Fruit fly (Drosophila melanogaster) whole organism, embryonic: ENCODE results near the gene MCTS1.
A peak's percentile ranks its signal among the peaks of the same experiment; 100 is the strongest.

Source experiments
- Adf1 ChIP-seq: fragments of 200-800 bp; sonication (Bioruptor generic); IDR thresholded peaks from 2 replicates; pipeline ENCODE4 v1.3.6; 2022; ENCODE audit warnings: missing biosample characterization, missing genetic modification characterization
- CG10543 ChIP-seq: fragments of 200-800 bp; sonication (Bioruptor generic); optimal IDR thresholded peaks from 3 replicates; lab custom pipeline; 2017; ENCODE audit warnings: missing biosample characterization, mild to moderate bottlenecking, missing genetic modification characterization, moderate library complexity
- CG12236 ChIP-seq: fragments of 200-800 bp; sonication (Bioruptor generic); optimal IDR thresholded peaks from 2 replicates; lab custom pipeline; 2016; ENCODE audit warnings: missing biosample characterization, missing genetic modification characterization
- CG12744 ChIP-seq: fragments of 200-800 bp; sonication (Bioruptor generic); optimal IDR thresholded peaks from 2 replicates; lab custom pipeline; 2016; ENCODE audit warnings: missing biosample characterization, missing genetic modification characterization
- CG12942 ChIP-seq: fragments of 200-800 bp; sonication (Bioruptor generic); optimal IDR thresholded peaks from 3 replicates; lab custom pipeline; 2016; ENCODE audit warnings: missing biosample characterization, missing genetic modification characterization
- CG13123 ChIP-seq: fragments of 200-800 bp; sonication (Bioruptor generic); optimal IDR thresholded peaks from 2 replicates; lab custom pipeline; 2016; ENCODE audit warnings: missing biosample characterization, missing genetic modification characterization
- CG13624 ChIP-seq: fragments of 200-800 bp; sonication (Bioruptor generic); optimal IDR thresholded peaks from 2 replicates; lab custom pipeline; 2016; ENCODE audit warnings: missing biosample characterization, missing genetic modification characterization
- CG15696 ChIP-seq: fragments of 200-800 bp; sonication (Bioruptor generic); optimal IDR thresholded peaks from 2 replicates; lab custom pipeline; 2019; ENCODE audit warnings: missing biosample characterization, mild to moderate bottlenecking, missing genetic modification characterization, moderate library complexity
- CG16813 ChIP-seq: fragments of 200-800 bp; sonication (Bioruptor generic); IDR thresholded peaks from 3 replicates; pipeline ENCODE4 v1.3.6; 2022; ENCODE audit warnings: missing biosample characterization, missing genetic modification characterization; ENCODE audit not compliant: partially characterized antibody
- CG17186 ChIP-seq: fragments of 200-800 bp; sonication (Bioruptor generic); optimal IDR thresholded peaks from 3 replicates; lab custom pipeline; 2017; ENCODE audit warnings: missing biosample characterization, missing genetic modification reagents, missing genetic modification characterization
- CG17568 ChIP-seq: fragments of 200-800 bp; sonication (Bioruptor generic); optimal IDR thresholded peaks from 2 replicates; lab custom pipeline; 2018; ENCODE audit warnings: missing biosample characterization, mild to moderate bottlenecking, missing genetic modification characterization, moderate library complexity
- CG18476 ChIP-seq: fragments of 200-800 bp; sonication (Bioruptor generic); optimal IDR thresholded peaks from 2 replicates; lab custom pipeline; 2016; ENCODE audit warnings: missing biosample characterization, mild to moderate bottlenecking, missing genetic modification characterization
- CG18619 ChIP-seq: fragments of 200-800 bp; sonication (Bioruptor generic); optimal IDR thresholded peaks from 3 replicates; lab custom pipeline; 2017; ENCODE audit warnings: missing biosample characterization, mild to moderate bottlenecking, missing genetic modification characterization
- CG2875 ChIP-seq: fragments of 200-800 bp; sonication (Bioruptor generic); optimal IDR thresholded peaks from 2 replicates; lab custom pipeline; 2017; ENCODE audit warnings: missing biosample characterization, mild to moderate bottlenecking, missing genetic modification characterization, missing genetic modification reagents
- CG33557 ChIP-seq: fragments of 200-800 bp; sonication (Bioruptor generic); optimal IDR thresholded peaks from 2 replicates; lab custom pipeline; 2019; ENCODE audit warnings: missing biosample characterization, mild to moderate bottlenecking, missing genetic modification characterization, moderate library complexity
- CG6683 ChIP-seq: fragments of 200-800 bp; sonication (Bioruptor generic); optimal IDR thresholded peaks from 2 replicates; lab custom pipeline; 2017; ENCODE audit warnings: missing biosample characterization, mild to moderate bottlenecking, missing genetic modification characterization, missing genetic modification reagents
- CG7357 ChIP-seq: fragments of 200-800 bp; sonication (Bioruptor generic); IDR thresholded peaks from 3 replicates; pipeline ENCODE4 v1.3.6; 2022; ENCODE audit warnings: missing biosample characterization, missing genetic modification characterization
- CG7372 ChIP-seq: fragments of 200-800 bp; sonication (Bioruptor generic); IDR thresholded peaks from 2 replicates; pipeline ENCODE4 v1.3.6; 2022; ENCODE audit warnings: missing biosample characterization, missing genetic modification characterization
- CG7839 ChIP-seq: fragments of 200-800 bp; sonication (Bioruptor generic); optimal IDR thresholded peaks from 3 replicates; lab custom pipeline; 2018; ENCODE audit warnings: missing biosample characterization, mild to moderate bottlenecking, missing genetic modification characterization, moderate library complexity
- CG8359 ChIP-seq: fragments of 200-800 bp; sonication (Bioruptor generic); optimal IDR thresholded peaks from 2 replicates; lab custom pipeline; 2017; ENCODE audit warnings: missing biosample characterization, mild to moderate bottlenecking, missing genetic modification characterization, borderline replicate concordance
- D19A ChIP-seq: fragments of 200-800 bp; optimal IDR thresholded peaks from 3 replicates; lab custom pipeline; 2019; ENCODE audit warnings: missing biosample characterization, mild to moderate bottlenecking, missing genetic modification characterization, moderate library complexity
- Gsc ChIP-seq: fragments of 200-800 bp; sonication (Bioruptor generic); IDR thresholded peaks from 2 replicates; pipeline ENCODE4 v1.3.6; 2022; ENCODE audit warnings: missing biosample characterization, missing genetic modification characterization
- Hr78 ChIP-seq, 2 experiments: fragments of 200-800 bp in 1 of 2; fragments of >200 bp in 1 of 2; sonication (Bioruptor generic) in 1 of 2; optimal IDR thresholded peaks; 2 replicates each; lab custom pipeline; 2017 to 2019; ENCODE audit warnings: missing biosample characterization in 2 of 2, missing genetic modification characterization in 2 of 2, mild to moderate bottlenecking in 1 of 2, moderate library complexity in 1 of 2
- Mad ChIP-seq: fragments of 200-800 bp; sonication (Bioruptor generic); optimal IDR thresholded peaks from 2 replicates; lab custom pipeline; 2016; ENCODE audit warnings: missing biosample characterization, missing genetic modification characterization
- Nf-YA ChIP-seq: fragments of 200-800 bp; sonication (Bioruptor generic); IDR thresholded peaks from 2 replicates; pipeline ENCODE4 v1.3.6; 2022; ENCODE audit warnings: missing biosample characterization, missing genetic modification characterization
- Poxn ChIP-seq: fragments of 200-800 bp; sonication (Bioruptor generic); IDR thresholded peaks from 2 replicates; pipeline ENCODE4 v1.3.6; 2022; ENCODE audit warnings: missing biosample characterization, missing genetic modification characterization
- Scr ChIP-seq: fragments of 200-800 bp; sonication (Bioruptor generic); IDR thresholded peaks from 2 replicates; pipeline ENCODE4 v1.3.6; 2022; ENCODE audit warnings: missing biosample characterization, missing genetic modification characterization; ENCODE audit not compliant: partially characterized antibody
- Sox100B ChIP-seq: fragments of 200-800 bp; sonication (Bioruptor generic); optimal IDR thresholded peaks from 3 replicates; lab custom pipeline; 2018; ENCODE audit warnings: missing biosample characterization, mild to moderate bottlenecking, missing genetic modification characterization
- Ssrp ChIP-seq: fragments of 200-800 bp; sonication (Bioruptor generic); optimal IDR thresholded peaks from 2 replicates; lab custom pipeline; 2018; ENCODE audit warnings: missing biosample characterization, mild to moderate bottlenecking, missing genetic modification characterization, moderate library complexity
- chinmo ChIP-seq: fragments of 200-800 bp; sonication (Bioruptor generic); IDR thresholded peaks from 4 replicates; pipeline ENCODE4 v1.3.6; 2022; ENCODE audit warnings: missing biosample characterization, missing genetic modification characterization; ENCODE audit not compliant: partially characterized antibody
- corto ChIP-seq: fragments of 200-800 bp; sonication (Bioruptor generic); optimal IDR thresholded peaks from 2 replicates; lab custom pipeline; 2016; ENCODE audit warnings: missing biosample characterization, mild to moderate bottlenecking, missing genetic modification characterization, moderate library complexity
- en ChIP-seq: fragments of 200-800 bp; sonication (Bioruptor generic); optimal IDR thresholded peaks from 2 replicates; lab custom pipeline; 2016; ENCODE audit warnings: missing biosample characterization, missing genetic modification characterization
- hkb ChIP-seq, 2 experiments: fragments of 200-800 bp in 1 of 2; fragments of >200 bp in 1 of 2; sonication (Bioruptor generic) in 1 of 2; IDR thresholded peaks in 1 of 2; optimal IDR thresholded peaks in 1 of 2; 2 replicates each; pipeline versions ENCODE4 v1.3.6 to Lab custom; 2017 to 2022; ENCODE audit warnings: missing biosample characterization in 1 of 2, missing genetic modification characterization in 1 of 2
- insv ChIP-seq, 2 experiments: fragments of 200-800 bp; sonication (Bioruptor generic); optimal IDR thresholded peaks; 3 replicates each; lab custom pipeline; 2016 to 2018; ENCODE audit warnings: missing biosample characterization in 2 of 2, missing genetic modification characterization in 2 of 2
- kah ChIP-seq: fragments of 200-800 bp; sonication (Bioruptor generic); optimal IDR thresholded peaks from 2 replicates; lab custom pipeline; 2018; ENCODE audit warnings: missing biosample characterization, mild to moderate bottlenecking, missing genetic modification characterization
- nerfin-1 ChIP-seq: fragments of 200-800 bp; sonication (Bioruptor generic); optimal IDR thresholded peaks from 3 replicates; lab custom pipeline; 2019; ENCODE audit warnings: missing biosample characterization, mild to moderate bottlenecking, missing genetic modification characterization, moderate library complexity
- nom ChIP-seq: fragments of 200-800 bp; sonication (Bioruptor generic); optimal IDR thresholded peaks from 2 replicates; lab custom pipeline; 2017; ENCODE audit warnings: missing biosample characterization, missing genetic modification characterization, mild to moderate bottlenecking, moderate library complexity, missing genetic modification reagents
- onecut ChIP-seq: fragments of 200-800 bp; sonication (Bioruptor generic); IDR thresholded peaks from 2 replicates; pipeline ENCODE4 v1.3.6; 2022; ENCODE audit warnings: missing biosample characterization, missing genetic modification characterization
- org-1 ChIP-seq: fragments of 200-800 bp; sonication (Bioruptor generic); optimal IDR thresholded peaks from 2 replicates; lab custom pipeline; 2017; ENCODE audit warnings: missing biosample characterization, missing genetic modification characterization
- pb ChIP-seq: fragments of 200-800 bp; sonication (Bioruptor generic); optimal IDR thresholded peaks from 3 replicates; lab custom pipeline; 2016; ENCODE audit warnings: missing biosample characterization, missing genetic modification characterization
- phol ChIP-seq: fragments of 200-800 bp; sonication (Bioruptor generic); optimal IDR thresholded peaks from 3 replicates; lab custom pipeline; 2018; ENCODE audit warnings: missing biosample characterization, mild to moderate bottlenecking, missing genetic modification characterization, moderate library complexity
- run ChIP-seq: fragments of 200-800 bp; sonication (Bioruptor generic); optimal IDR thresholded peaks from 3 replicates; lab custom pipeline; 2018; ENCODE audit warnings: missing biosample characterization, mild to moderate bottlenecking, missing genetic modification characterization
- sc ChIP-seq, 3 experiments: fragments of >200 bp in 2 of 3; fragments of 200-800 bp in 1 of 3; sonication (Bioruptor generic) in 1 of 3; optimal IDR thresholded peaks; 2 replicates in 2 of 3; 3 replicates in 1 of 3; lab custom pipeline; 2017; ENCODE audit warnings: mild to moderate bottlenecking in 1 of 3, missing biosample characterization in 1 of 3, missing genetic modification characterization in 1 of 3, missing genetic modification reagents in 1 of 3
- sens ChIP-seq: fragments of 200-800 bp; sonication (Bioruptor generic); peaks from one replicate; lab custom pipeline; 2016; ENCODE audit warnings: missing biosample characterization, missing genetic modification characterization
- slbo ChIP-seq: fragments of 200-800 bp; sonication (Bioruptor generic); IDR thresholded peaks from 2 replicates; pipeline ENCODE4 v1.3.6; 2022; ENCODE audit warnings: missing biosample characterization, missing genetic modification characterization
- so ChIP-seq: fragments of 200-800 bp; sonication (Bioruptor generic); IDR thresholded peaks from 3 replicates; pipeline ENCODE4 v1.3.6; 2022; ENCODE audit warnings: missing biosample characterization, missing genetic modification characterization
- tgo ChIP-seq: fragments of 200-800 bp; sonication (Bioruptor generic); IDR thresholded peaks from 3 replicates; pipeline ENCODE4 v1.3.6; 2022; ENCODE audit warnings: missing biosample characterization, missing genetic modification characterization
- yki ChIP-seq: fragments of >200 bp; optimal IDR thresholded peaks from 3 replicates; lab custom pipeline; 2018

Gene MCTS1

DNA sequence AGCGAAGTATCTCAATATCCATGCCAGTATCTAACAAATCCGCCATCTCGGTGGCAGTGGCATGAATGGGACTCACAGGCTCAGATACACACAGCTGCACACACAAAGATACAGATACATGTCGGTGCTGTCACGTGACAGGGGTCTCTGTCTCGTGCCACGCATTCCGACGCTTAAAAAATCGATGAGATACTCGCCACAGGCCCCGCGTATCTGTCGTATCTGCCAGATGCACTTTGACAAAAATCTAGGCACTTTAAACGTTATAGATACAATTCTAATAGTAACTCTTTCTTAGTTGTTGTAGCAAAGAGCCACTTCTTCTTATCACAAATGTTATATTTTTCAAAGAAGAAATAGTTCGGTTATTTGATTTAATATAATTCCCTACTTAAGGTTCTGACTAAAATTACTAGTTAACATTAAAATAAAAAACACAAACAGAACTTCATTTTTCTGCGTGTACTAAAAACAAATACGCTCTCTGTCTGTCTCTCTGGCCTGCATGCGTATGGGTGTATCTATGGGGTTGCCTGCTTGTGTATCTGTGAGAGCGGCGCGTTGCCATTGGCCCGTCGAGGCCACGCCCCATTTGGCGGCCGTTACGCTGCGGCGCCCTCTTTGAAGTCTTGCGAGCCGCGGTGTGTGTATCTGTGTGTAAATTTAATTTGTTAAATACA is 36.8 kb upstream of the MCTS1 start, which contains the start of gene CG4766 (continued):
- peak; percentile 90 for TF ChIP-seq phol (tag; lab: Kevin White, UChicago)
- peak; percentile 75 for TF ChIP-seq CG18619 (GFP tag; lab: Kevin White, UChicago)
- peak; percentile 36 for TF ChIP-seq CG17568 (GFP tag; lab: Kevin White, UChicago)
- peak; percentile 72 for TF ChIP-seq en (GFP tag; lab: Kevin White, UChicago)
- TF ChIP-seq CG12744, result peak; percentile 59
- TF ChIP-seq run (tag; lab: Kevin White, UChicago), result peak; percentile 65
- TF ChIP-seq hkb (optimal IDR thresholded peaks at IDR 0.05; lab: Kevin White, UChicago), result no peak
- peak; percentile 74 for TF ChIP-seq hkb (GFP tag; IDR thresholded peaks at IDR 0.05; lab: Robert Waterston, UW)
- peak; percentile 57 for TF ChIP-seq kah (GFP tag; lab: Kevin White, UChicago)
- peak; percentile 80; the same call in 1 of the 3 replicates for TF ChIP-seq so (GFP tag; lab: Robert Waterston, UW)
- TF ChIP-seq chinmo (GFP tag; lab: Robert Waterston, UW), result no peak
- TF ChIP-seq onecut (GFP tag; lab: Robert Waterston, UW), result peak; percentile 91
- TF ChIP-seq CG7839 (tag; lab: Kevin White, UChicago), result peak; percentile 91
- peak in 1 of 2 experiments; percentile 51 for TF ChIP-seq insv (GFP tag; optimal IDR thresholded peaks at IDR 0.05; lab: Kevin White, UChicago)
- TF ChIP-seq CG16813, result no peak
- TF ChIP-seq nerfin-1 (tag; lab: Kevin White, UChicago), result peak; percentile 91
- peak; percentile 94 for TF ChIP-seq CG33557 (GFP tag; lab: Kevin White, UChicago)
- TF ChIP-seq Hr78 (GFP tag; optimal IDR thresholded peaks at IDR 0.05; lab: Kevin White, UChicago), result peak in 1 of 2 experiments; percentile 65
- TF ChIP-seq Adf1 (GFP tag; lab: Robert Waterston, UW), result peak; percentile 62
- TF ChIP-seq CG18476 (GFP tag; lab: Kevin White, UChicago), result peak; percentile 68
- no peak for TF ChIP-seq Gsc
- TF ChIP-seq Ssrp (tag; lab: Kevin White, UChicago), result peak; percentile 90
- peak; percentile 70 for TF ChIP-seq CG7372 (GFP tag; lab: Robert Waterston, UW)
- TF ChIP-seq sc (optimal IDR thresholded peaks at IDR 0.05; lab: Kevin White, UChicago), result no peak
- TF ChIP-seq sc (GFP tag; optimal IDR thresholded peaks at IDR 0.05; lab: Kevin White, UChicago), result peak; percentile 72
- TF ChIP-seq sens (GFP tag; lab: Kevin White, UChicago), result peak; percentile 99
- peak; percentile 93 for TF ChIP-seq CG15696 (tag; lab: Kevin White, UChicago)
- TF ChIP-seq CG8359, result peak; percentile 82
- TF ChIP-seq CG2875 (GFP tag; lab: Kevin White, UChicago), result peak; percentile 74
- TF ChIP-seq Sox100B, result peak; percentile 88
- TF ChIP-seq Nf-YA (GFP tag; lab: Robert Waterston, UW), result 0 out of 2 replicates have a peak, but pooled peaks have one; percentile 45
- peak; percentile 60 for TF ChIP-seq corto (GFP tag; lab: Kevin White, UChicago)
- TF ChIP-seq CG7357 (GFP tag; lab: Robert Waterston, UW), result peak; percentile 63; the same call in 2 of the 3 replicates
- TF ChIP-seq yki (lab: Kevin White, UChicago), result no peak
- peak; percentile 76 for TF ChIP-seq CG12236 (GFP tag; lab: Kevin White, UChicago)
- peak; percentile 63 for TF ChIP-seq CG12942 (GFP tag; lab: Kevin White, UChicago)
- no peak for TF ChIP-seq Poxn (GFP tag; lab: Robert Waterston, UW)
- TF ChIP-seq tgo, result peak; percentile 81
- peak; percentile 80 for TF ChIP-seq slbo (GFP tag; lab: Robert Waterston, UW)
- no peak for TF ChIP-seq Scr (GFP tag; lab: Robert Waterston, UW)
- peak; percentile 53 for TF ChIP-seq pb (GFP tag; lab: Kevin White, UChicago)
- TF ChIP-seq CG10543 (GFP tag; lab: Kevin White, UChicago), result peak; percentile 81
- peak; percentile 69 for TF ChIP-seq Mad (GFP tag; lab: Kevin White, UChicago)
- TF ChIP-seq CG13123, result peak; percentile 52
- TF ChIP-seq CG17186 (GFP tag; lab: Kevin White, UChicago), result peak; percentile 53
- peak; percentile 79 for TF ChIP-seq CG13624 (GFP tag; lab: Kevin White, UChicago)
- peak; percentile 85 for TF ChIP-seq D19A
- peak; percentile 67 for TF ChIP-seq CG6683 (GFP tag; lab: Kevin White, UChicago)
- peak; percentile 84 for TF ChIP-seq org-1 (GFP tag; lab: Kevin White, UChicago)
- TF ChIP-seq nom, result peak; percentile 61
